Fruit fly (Drosophila melanogaster) whole organism, embryonic: ENCODE results near the gene Kaz-m1.

Source experiments
- BEAF-32 ChIP-seq: fragments of 200-800 bp; sonication (Bioruptor generic); optimal IDR thresholded peaks from 3 replicates; lab custom pipeline; 2017; ENCODE audit warnings: missing biosample characterization, missing genetic modification characterization, mild to moderate bottlenecking, moderate library complexity, missing genetic modification reagents
- CG11695 ChIP-seq: fragments of 200-800 bp; sonication (Bioruptor generic); IDR thresholded peaks from 3 replicates; pipeline ENCODE4 v1.3.6; 2022; ENCODE audit warnings: missing biosample characterization, missing genetic modification characterization
- CG12071 ChIP-seq: fragments of 200-800 bp; sonication (Bioruptor generic); optimal IDR thresholded peaks from 3 replicates; lab custom pipeline; 2018; ENCODE audit warnings: missing biosample characterization, mild to moderate bottlenecking, missing genetic modification characterization
- CG1233 ChIP-seq: fragments of 200-800 bp; sonication (Bioruptor generic); optimal IDR thresholded peaks from 4 replicates; lab custom pipeline; 2018; ENCODE audit warnings: missing biosample characterization, mild to moderate bottlenecking, missing genetic modification characterization
- CG12659 ChIP-seq: fragments of 200-800 bp; sonication (Bioruptor generic); optimal IDR thresholded peaks from 3 replicates; lab custom pipeline; 2017; ENCODE audit warnings: mild to moderate bottlenecking, missing biosample characterization, missing genetic modification reagents, missing genetic modification characterization
- CG12942 ChIP-seq: fragments of 200-800 bp; sonication (Bioruptor generic); optimal IDR thresholded peaks from 3 replicates; lab custom pipeline; 2016; ENCODE audit warnings: missing biosample characterization, missing genetic modification characterization
- CG18262 ChIP-seq: fragments of 200-800 bp; optimal IDR thresholded peaks from 3 replicates; lab custom pipeline; 2019; ENCODE audit warnings: missing biosample characterization, mild to moderate bottlenecking, missing genetic modification characterization, moderate library complexity
- CG18764 ChIP-seq: fragments of 200-800 bp; sonication (Bioruptor generic); optimal IDR thresholded peaks from 3 replicates; lab custom pipeline; 2016; ENCODE audit warnings: missing biosample characterization, missing genetic modification characterization
- CG2129 ChIP-seq: fragments of 200-800 bp; sonication (Bioruptor generic); IDR thresholded peaks from 2 replicates; pipeline ENCODE4 v1.3.6; 2022; ENCODE audit warnings: missing biosample characterization, missing genetic modification characterization; ENCODE audit not compliant: partially characterized antibody
- CG2889 ChIP-seq: fragments of 200-800 bp; sonication (Bioruptor generic); IDR thresholded peaks from 3 replicates; pipeline ENCODE4 v1.3.6; 2022; ENCODE audit warnings: missing biosample characterization, missing genetic modification characterization
- CG33557 ChIP-seq: fragments of 200-800 bp; sonication (Bioruptor generic); optimal IDR thresholded peaks from 2 replicates; lab custom pipeline; 2019; ENCODE audit warnings: missing biosample characterization, mild to moderate bottlenecking, missing genetic modification characterization, moderate library complexity
- CG3726 ChIP-seq: fragments of 200-800 bp; sonication (Bioruptor generic); IDR thresholded peaks from 3 replicates; pipeline ENCODE4, ENCODE4 v1.3.6; 2022; ENCODE audit warnings: missing biosample characterization, missing genetic modification characterization
- CG4820 ChIP-seq: fragments of 200-800 bp; sonication (Bioruptor generic); optimal IDR thresholded peaks from 3 replicates; lab custom pipeline; 2016; ENCODE audit warnings: missing biosample characterization, missing genetic modification characterization
- CG5180 ChIP-seq: fragments of 200-800 bp; sonication (Bioruptor generic); optimal IDR thresholded peaks from 3 replicates; lab custom pipeline; 2017; ENCODE audit warnings: missing biosample characterization, missing genetic modification characterization, mild to moderate bottlenecking, moderate library complexity, missing genetic modification reagents
- CG5953 ChIP-seq: fragments of 200-800 bp; sonication (Bioruptor generic); IDR thresholded peaks from 2 replicates; pipeline ENCODE4 v1.3.6; 2022; ENCODE audit warnings: missing biosample characterization, missing genetic modification characterization
- CG6654 ChIP-seq: fragments of 200-800 bp; sonication (Bioruptor generic); optimal IDR thresholded peaks from 2 replicates; lab custom pipeline; 2017; ENCODE audit warnings: missing biosample characterization, mild to moderate bottlenecking, missing genetic modification characterization
- CG6765 ChIP-seq: fragments of 200-800 bp; sonication (Bioruptor generic); optimal IDR thresholded peaks from 3 replicates; lab custom pipeline; 2017; ENCODE audit warnings: missing biosample characterization, mild to moderate bottlenecking, missing genetic modification characterization
- CG8281 ChIP-seq: fragments of 200-800 bp; sonication (Bioruptor generic); optimal IDR thresholded peaks from 2 replicates; lab custom pipeline; 2018; ENCODE audit warnings: missing biosample characterization, mild to moderate bottlenecking, missing genetic modification characterization, moderate library complexity
- CG9797 ChIP-seq: fragments of 200-800 bp; sonication (Bioruptor generic); optimal IDR thresholded peaks from 3 replicates; lab custom pipeline; 2018; ENCODE audit warnings: missing biosample characterization, mild to moderate bottlenecking, missing genetic modification characterization
- Dad ChIP-seq: fragments of 200-800 bp; sonication (Bioruptor generic); optimal IDR thresholded peaks from 3 replicates; lab custom pipeline; 2016; ENCODE audit warnings: missing biosample characterization, missing genetic modification characterization
- Eip74EF ChIP-seq, 2 experiments: fragments of 200-800 bp in 1 of 2; fragments of >200 bp in 1 of 2; sonication (Bioruptor generic) in 1 of 2; optimal IDR thresholded peaks; 2 replicates each; lab custom pipeline; 2017 to 2019; ENCODE audit warnings: missing biosample characterization in 2 of 2, missing genetic modification characterization in 2 of 2, mild to moderate bottlenecking in 1 of 2, moderate library complexity in 1 of 2
- GATAe ChIP-seq: fragments of 200-800 bp; sonication (Bioruptor generic); conservative IDR thresholded peaks from 2 replicates; pipeline ENCODE4 v1.3.6; 2022; ENCODE audit warnings: missing biosample characterization, missing genetic modification characterization
- Jarid2 ChIP-seq: fragments of 200-800 bp; sonication (Bioruptor generic); optimal IDR thresholded peaks from 3 replicates; lab custom pipeline; 2017; ENCODE audit warnings: mild to moderate bottlenecking, missing biosample characterization, missing genetic modification reagents, missing genetic modification characterization
- NC2β ChIP-seq: fragments of 200-800 bp; sonication (Bioruptor generic); optimal IDR thresholded peaks from 2 replicates; lab custom pipeline; 2016; ENCODE audit warnings: missing biosample characterization, missing genetic modification characterization
- Nf-YB ChIP-seq: fragments of 200-800 bp; sonication (Bioruptor generic); optimal IDR thresholded peaks from 3 replicates; lab custom pipeline; 2019; ENCODE audit warnings: missing biosample characterization, mild to moderate bottlenecking, missing genetic modification characterization, moderate library complexity
- Ptx1 ChIP-seq: fragments of 200-800 bp; sonication (Bioruptor generic); IDR thresholded peaks from 2 replicates; pipeline ENCODE4 v1.3.6; 2022; ENCODE audit warnings: missing biosample characterization, missing genetic modification characterization
- Six4 ChIP-seq: fragments of 200-800 bp; sonication (Bioruptor generic); optimal IDR thresholded peaks from 2 replicates; lab custom pipeline; 2016; ENCODE audit warnings: missing biosample characterization, missing genetic modification characterization
- TFAM ChIP-seq: fragments of 200-800 bp; sonication (Bioruptor generic); optimal IDR thresholded peaks from 2 replicates; lab custom pipeline; 2017; ENCODE audit warnings: missing biosample characterization, missing genetic modification characterization, inconsistent platforms
- ab ChIP-seq: fragments of 200-800 bp; sonication (Bioruptor generic); optimal IDR thresholded peaks from 2 replicates; lab custom pipeline; 2016; ENCODE audit warnings: missing biosample characterization, missing genetic modification characterization
- ac ChIP-seq: fragments of 200-800 bp; sonication (Bioruptor generic); optimal IDR thresholded peaks from 3 replicates; lab custom pipeline; 2017; ENCODE audit warnings: missing biosample characterization, mild to moderate bottlenecking, missing genetic modification characterization
- ara ChIP-seq: fragments of 200-800 bp; sonication (Bioruptor generic); IDR thresholded peaks from 2 replicates; pipeline ENCODE4 v1.3.6; 2022; ENCODE audit warnings: missing biosample characterization, missing genetic modification characterization
- cato ChIP-seq: fragments of 200-800 bp; sonication (Bioruptor generic); optimal IDR thresholded peaks from 2 replicates; lab custom pipeline; 2016; ENCODE audit warnings: missing biosample characterization, missing genetic modification characterization, borderline replicate concordance
- crol ChIP-seq: fragments of 200-800 bp; sonication (Bioruptor generic); IDR thresholded peaks from 2 replicates; pipeline ENCODE4 v1.3.6; 2022; ENCODE audit warnings: missing biosample characterization, missing genetic modification characterization
- eve ChIP-seq, 2 experiments: fragments of >200 bp; optimal IDR thresholded peaks; 2 replicates each; lab custom pipeline; 2017; ENCODE audit warnings: missing biosample characterization in 2 of 2, missing genetic modification characterization in 2 of 2
- eyg ChIP-seq: fragments of 200-800 bp; sonication (Bioruptor generic); optimal IDR thresholded peaks from 3 replicates; lab custom pipeline; 2016; ENCODE audit warnings: missing biosample characterization, missing genetic modification characterization
- fd96Cb ChIP-seq: fragments of 200-800 bp; sonication (Bioruptor generic); optimal IDR thresholded peaks from 2 replicates; lab custom pipeline; 2018; ENCODE audit warnings: missing biosample characterization, mild to moderate bottlenecking, missing genetic modification characterization, moderate library complexity
- gfzf ChIP-seq: fragments of 200-800 bp; sonication (Bioruptor generic); optimal IDR thresholded peaks from 2 replicates; lab custom pipeline; 2016; ENCODE audit warnings: missing biosample characterization, mild to moderate bottlenecking, missing genetic modification characterization, moderate library complexity
- grau ChIP-seq: fragments of 200-800 bp; optimal IDR thresholded peaks from 3 replicates; lab custom pipeline; 2019; ENCODE audit warnings: missing biosample characterization, mild to moderate bottlenecking, missing genetic modification characterization, moderate library complexity
- gro ChIP-seq: fragments of 200-800 bp; sonication (Bioruptor generic); optimal IDR thresholded peaks from 2 replicates; lab custom pipeline; 2016; ENCODE audit warnings: missing biosample characterization, missing genetic modification characterization
- her ChIP-seq: fragments of 200-800 bp; sonication (Bioruptor generic); optimal IDR thresholded peaks from 2 replicates; lab custom pipeline; 2016; ENCODE audit warnings: missing biosample characterization, missing genetic modification characterization
- hth ChIP-seq: fragments of >200 bp; optimal IDR thresholded peaks from 2 replicates; lab custom pipeline; 2017; ENCODE audit warnings: inconsistent platforms
- nerfin-2 ChIP-seq: fragments of 200-800 bp; sonication (Bioruptor generic); IDR thresholded peaks from 2 replicates; pipeline ENCODE4 v1.3.6; 2022; ENCODE audit warnings: missing biosample characterization, missing genetic modification characterization; ENCODE audit not compliant: partially characterized antibody
- prd ChIP-seq, 3 experiments: fragments of >200 bp in 2 of 3; fragments of 200-800 bp in 1 of 3; sonication (Bioruptor generic) in 1 of 3; optimal IDR thresholded peaks in 2 of 3; IDR thresholded peaks in 1 of 3; 2 replicates in 2 of 3; 3 replicates in 1 of 3; pipeline versions ENCODE4 v1.3.6 to Lab custom; 2017 to 2022; ENCODE audit warnings: missing biosample characterization in 1 of 3, missing genetic modification characterization in 1 of 3
- repo ChIP-seq: fragments of 200-800 bp; sonication (Bioruptor generic); optimal IDR thresholded peaks from 2 replicates; lab custom pipeline; 2016; ENCODE audit warnings: missing biosample characterization, missing genetic modification characterization
- ssp ChIP-seq: fragments of 200-800 bp; sonication (Bioruptor generic); IDR thresholded peaks from 2 replicates; pipeline ENCODE4 v1.3.6; 2022; ENCODE audit warnings: missing biosample characterization, missing genetic modification characterization
- sug ChIP-seq: fragments of 200-800 bp; optimal IDR thresholded peaks from 2 replicates; lab custom pipeline; 2019; ENCODE audit warnings: missing biosample characterization, mild to moderate bottlenecking, missing genetic modification characterization, moderate library complexity
- z ChIP-seq: fragments of 200-800 bp; sonication (Bioruptor generic); IDR thresholded peaks from 3 replicates; pipeline ENCODE4 v1.3.6; 2022; ENCODE audit warnings: missing biosample characterization, missing genetic modification characterization
- zen2 ChIP-seq: fragments of 200-800 bp; sonication (Bioruptor generic); IDR thresholded peaks from 3 replicates; pipeline ENCODE4 v1.3.6; 2022; ENCODE audit warnings: missing biosample characterization, missing genetic modification characterization; ENCODE audit not compliant: partially characterized antibody

The Kaz-m1 gene

dm6 chr3R:26042131-26042885 is 27.8 kb downstream of the Kaz-m1 start (continued):
- no peak for TF ChIP-seq prd (optimal IDR thresholded peaks at IDR 0.05; lab: Kevin White, UChicago)
- peak; percentile 98 for TF ChIP-seq prd (GFP tag; IDR thresholded peaks at IDR 0.05; lab: Robert Waterston, UW)
- TF ChIP-seq Jarid2 (GFP tag; lab: Kevin White, UChicago): peak; percentile 80
- TF ChIP-seq CG12071 (GFP tag; lab: Kevin White, UChicago): peak; percentile 95
- TF ChIP-seq CG18764 (GFP tag; lab: Kevin White, UChicago): peak; percentile 96
- TF ChIP-seq CG12659: peak; percentile 97
- peak; percentile 95 for TF ChIP-seq her (GFP tag; lab: Kevin White, UChicago)
- TF ChIP-seq ssp (GFP tag; lab: Robert Waterston, UW): peak; percentile 89
- TF ChIP-seq Eip74EF (GFP tag; optimal IDR thresholded peaks at IDR 0.05; lab: Kevin White, UChicago): peak; percentile 11 to 83
- TF ChIP-seq z (GFP tag; lab: Robert Waterston, UW): peak; percentile 72; the same call in 2 of the 3 replicates
- TF ChIP-seq CG33557 (GFP tag; lab: Kevin White, UChicago): peak; percentile 75
- peak; percentile 81 for TF ChIP-seq CG8281
- TF ChIP-seq repo (GFP tag; lab: Kevin White, UChicago): peak; percentile 96
- TF ChIP-seq crol (GFP tag; lab: Robert Waterston, UW): peak; percentile 65
- TF ChIP-seq ara (GFP tag; lab: Robert Waterston, UW): peak; percentile 98
- peak; percentile 15 for TF ChIP-seq gfzf (GFP tag; lab: Kevin White, UChicago)
- peak; percentile 85 for TF ChIP-seq sug
- TF ChIP-seq hth: no peak
- TF ChIP-seq eyg: peak; percentile 96
- peak; percentile 96 for TF ChIP-seq NC2β
- TF ChIP-seq CG6765: peak; percentile 92
- peak; percentile 91 for TF ChIP-seq GATAe (GFP tag; lab: Robert Waterston, UW)
- TF ChIP-seq Ptx1 (GFP tag; lab: Robert Waterston, UW): peak; percentile 98
- peak; percentile 96 for TF ChIP-seq Dad (GFP tag; lab: Kevin White, UChicago)
- TF ChIP-seq Nf-YB (GFP tag; lab: Kevin White, UChicago): peak; percentile 81
- peak; percentile 95 for TF ChIP-seq CG4820 (GFP tag; lab: Kevin White, UChicago)
- TF ChIP-seq CG18262 (tag; lab: Kevin White, UChicago): peak; percentile 94
- TF ChIP-seq TFAM: peak; percentile 81
- peak; percentile 76 for TF ChIP-seq CG5180 (GFP tag; lab: Kevin White, UChicago)
- peak; percentile 96 for TF ChIP-seq CG12942 (GFP tag; lab: Kevin White, UChicago)
- peak; percentile 98 for TF ChIP-seq ab (GFP tag; lab: Kevin White, UChicago)
- no peak for TF ChIP-seq CG2129 (GFP tag; lab: Robert Waterston, UW)
- peak; percentile 93 for TF ChIP-seq grau (tag; lab: Kevin White, UChicago)
- TF ChIP-seq gro (GFP tag; lab: Kevin White, UChicago): peak; percentile 99
- TF ChIP-seq BEAF-32 (GFP tag; lab: Kevin White, UChicago): peak; percentile 27
- TF ChIP-seq fd96Cb: peak; percentile 96
- peak; percentile 96 for TF ChIP-seq CG5953
- TF ChIP-seq CG1233 (GFP tag; lab: Kevin White, UChicago): peak; percentile 94
- peak; percentile 93 for TF ChIP-seq cato (GFP tag; lab: Kevin White, UChicago)
- peak; percentile 89 for TF ChIP-seq CG6654 (GFP tag; lab: Kevin White, UChicago)
- peak; percentile 86 for TF ChIP-seq ac (GFP tag; lab: Kevin White, UChicago)
- peak; percentile 36 for TF ChIP-seq CG9797 (GFP tag; lab: Kevin White, UChicago)
- peak; percentile 96 for TF ChIP-seq CG3726 (GFP tag; lab: Robert Waterston, UW)
- peak; percentile 97 for TF ChIP-seq CG2889 (GFP tag; lab: Robert Waterston, UW)
- TF ChIP-seq Six4: peak; percentile 96
- no peak for TF ChIP-seq nerfin-2 (GFP tag; lab: Robert Waterston, UW)
- no peak for TF ChIP-seq zen2 (GFP tag; lab: Robert Waterston, UW)
- TF ChIP-seq CG11695: peak; percentile 96
- peak in 1 of 2 experiments; percentile 30 for TF ChIP-seq eve (GFP tag; optimal IDR thresholded peaks at IDR 0.05; lab: Kevin White, UChicago)
